Worm (Caenorhabditis elegans) whole organism, L1 larva: ENCODE data around the gene Y60A3A.16.

Source experiments
- fos-1 ChIP-seq: fragments of 150-350 bp; optimal IDR thresholded peaks from 2 replicates; lab custom pipeline; 2014; ENCODE audit warnings: missing biosample characterization, missing genetic modification characterization
- nhr-77 ChIP-seq: fragments of 150-350 bp; optimal IDR thresholded peaks from 2 replicates; lab custom pipeline; 2014; ENCODE audit warnings: missing biosample characterization, missing genetic modification characterization
- unc-62 ChIP-seq: fragments of 150-350 bp; optimal IDR thresholded peaks from 2 replicates; lab custom pipeline; 2014; ENCODE audit warnings: missing biosample characterization, missing genetic modification reagents, missing genetic modification characterization
- zag-1 ChIP-seq: fragments of 150-350 bp; optimal IDR thresholded peaks from 2 replicates; lab custom pipeline; 2014; ENCODE audit warnings: missing biosample characterization, missing genetic modification characterization

DNA sequence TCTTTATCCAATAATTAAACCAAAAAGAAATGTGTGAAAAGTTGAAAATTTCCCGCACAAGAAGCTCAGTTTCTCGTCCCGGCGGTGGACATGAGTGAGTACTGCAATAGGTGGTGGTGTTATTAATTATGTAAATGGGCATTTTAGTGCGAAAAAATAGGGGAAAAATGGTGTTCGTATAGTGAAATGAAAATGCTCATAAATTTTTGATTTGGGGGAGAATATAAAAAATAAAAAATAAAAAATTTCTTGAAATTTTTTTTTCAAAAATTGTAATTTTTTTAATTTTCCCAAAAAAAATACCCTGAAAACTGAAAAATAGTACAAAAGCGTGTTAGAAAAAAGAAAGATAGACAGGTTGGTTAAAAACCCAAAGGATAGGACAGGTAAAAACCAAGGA lies 27.3 kb downstream of the Y60A3A.16 start, which contains the start of gene gly-4:
- no peak for TF ChIP-seq zag-1 (tag; lab: Kevin White, UChicago)
- no peak for TF ChIP-seq nhr-77 (tag; lab: Kevin White, UChicago)
- TF ChIP-seq fos-1: no peak
- no peak for TF ChIP-seq unc-62 (GFP tag; lab: Kevin White, UChicago)
